Fruit fly (Drosophila melanogaster) whole organism, embryonic: ENCODE results near the gene AP-1mu.

Experiments
- Antp ChIP-seq: fragments of 200-800 bp; sonication (Bioruptor generic); optimal IDR thresholded peaks from 3 replicates; lab custom pipeline; 2016; ENCODE audit warnings: missing biosample characterization, missing genetic modification characterization
- Atf3 ChIP-seq: fragments of 200-800 bp; sonication (Bioruptor generic); optimal IDR thresholded peaks from 3 replicates; lab custom pipeline; 2016; ENCODE audit warnings: missing biosample characterization, missing genetic modification characterization
- Atf6 ChIP-seq: fragments of 200-800 bp; sonication (Bioruptor generic); IDR thresholded peaks from 2 replicates; pipeline ENCODE4 v1.3.6; 2022; ENCODE audit warnings: missing biosample characterization, missing genetic modification characterization
- BEAF-32 ChIP-seq: fragments of 200-800 bp; sonication (Bioruptor generic); optimal IDR thresholded peaks from 3 replicates; lab custom pipeline; 2017; ENCODE audit warnings: missing biosample characterization, missing genetic modification characterization, mild to moderate bottlenecking, moderate library complexity, missing genetic modification reagents
- CG10462 ChIP-seq: fragments of 200-800 bp; sonication (Bioruptor generic); optimal IDR thresholded peaks from 2 replicates; lab custom pipeline; 2016; ENCODE audit warnings: missing biosample characterization, missing genetic modification characterization
- CG10654 ChIP-seq: fragments of 200-800 bp; sonication (Bioruptor generic); optimal IDR thresholded peaks from 2 replicates; lab custom pipeline; 2016; ENCODE audit warnings: missing biosample characterization, missing genetic modification characterization
- CG11695 ChIP-seq: fragments of 200-800 bp; sonication (Bioruptor generic); IDR thresholded peaks from 3 replicates; pipeline ENCODE4 v1.3.6; 2022; ENCODE audit warnings: missing biosample characterization, missing genetic modification characterization
- CG12236 ChIP-seq: fragments of 200-800 bp; sonication (Bioruptor generic); optimal IDR thresholded peaks from 2 replicates; lab custom pipeline; 2016; ENCODE audit warnings: missing biosample characterization, missing genetic modification characterization
- CG12744 ChIP-seq: fragments of 200-800 bp; sonication (Bioruptor generic); optimal IDR thresholded peaks from 2 replicates; lab custom pipeline; 2016; ENCODE audit warnings: missing biosample characterization, missing genetic modification characterization
- CG13424 ChIP-seq: fragments of 200-800 bp; sonication (Bioruptor generic); optimal IDR thresholded peaks from 2 replicates; lab custom pipeline; 2019; ENCODE audit warnings: missing biosample characterization, mild to moderate bottlenecking, missing genetic modification characterization, moderate library complexity
- CG14860 ChIP-seq: fragments of 200-800 bp; sonication (Bioruptor generic); IDR thresholded peaks from 3 replicates; pipeline ENCODE4 v1.3.6; 2022; ENCODE audit warnings: missing biosample characterization, missing genetic modification characterization; ENCODE audit not compliant: partially characterized antibody
- CG17328 ChIP-seq: fragments of 200-800 bp; sonication (Bioruptor generic); IDR thresholded peaks from 2 replicates; pipeline ENCODE4 v1.3.6; 2022; ENCODE audit warnings: missing biosample characterization, missing genetic modification characterization
- CG17802 ChIP-seq: fragments of 200-800 bp; sonication (Bioruptor generic); optimal IDR thresholded peaks from 2 replicates; lab custom pipeline; 2018; ENCODE audit warnings: missing biosample characterization, mild to moderate bottlenecking, missing genetic modification characterization, moderate library complexity
- CG17912 ChIP-seq: fragments of 200-800 bp; sonication (Bioruptor generic); optimal IDR thresholded peaks from 2 replicates; lab custom pipeline; 2018; ENCODE audit warnings: missing biosample characterization, mild to moderate bottlenecking, missing genetic modification characterization
- CG18619 ChIP-seq: fragments of 200-800 bp; sonication (Bioruptor generic); optimal IDR thresholded peaks from 3 replicates; lab custom pipeline; 2017; ENCODE audit warnings: missing biosample characterization, mild to moderate bottlenecking, missing genetic modification characterization
- CG2116 ChIP-seq: fragments of 200-800 bp; sonication (Bioruptor generic); optimal IDR thresholded peaks from 3 replicates; lab custom pipeline; 2018; ENCODE audit warnings: missing biosample characterization, mild to moderate bottlenecking, missing genetic modification characterization
- CG2889 ChIP-seq: fragments of 200-800 bp; sonication (Bioruptor generic); IDR thresholded peaks from 3 replicates; pipeline ENCODE4 v1.3.6; 2022; ENCODE audit warnings: missing biosample characterization, missing genetic modification characterization
- CG4282 ChIP-seq: fragments of 200-800 bp; sonication (Bioruptor generic); optimal IDR thresholded peaks from 2 replicates; lab custom pipeline; 2016; ENCODE audit warnings: missing biosample characterization, missing genetic modification characterization
- CG4404 ChIP-seq: fragments of 200-800 bp; sonication (Bioruptor generic); IDR thresholded peaks from 2 replicates; pipeline ENCODE4 v1.3.6; 2022; ENCODE audit warnings: missing biosample characterization, missing genetic modification characterization
- CG5953 ChIP-seq: fragments of 200-800 bp; sonication (Bioruptor generic); IDR thresholded peaks from 2 replicates; pipeline ENCODE4 v1.3.6; 2022; ENCODE audit warnings: missing biosample characterization, missing genetic modification characterization
- CG6654 ChIP-seq: fragments of 200-800 bp; sonication (Bioruptor generic); optimal IDR thresholded peaks from 2 replicates; lab custom pipeline; 2017; ENCODE audit warnings: missing biosample characterization, mild to moderate bottlenecking, missing genetic modification characterization
- CG6689 ChIP-seq: fragments of 200-800 bp; sonication (Bioruptor generic); IDR thresholded peaks from 2 replicates; pipeline ENCODE4 v1.3.6; 2022; ENCODE audit warnings: missing biosample characterization, missing genetic modification characterization
- CG7786 ChIP-seq: fragments of 200-800 bp; sonication (Bioruptor generic); optimal IDR thresholded peaks from 2 replicates; lab custom pipeline; 2016; ENCODE audit warnings: missing biosample characterization, missing genetic modification characterization
- CG7928 ChIP-seq: fragments of 200-800 bp; sonication (Bioruptor generic); optimal IDR thresholded peaks from 2 replicates; lab custom pipeline; 2017; ENCODE audit warnings: missing biosample characterization, mild to moderate bottlenecking, missing genetic modification characterization
- CG9817 ChIP-seq: fragments of 200-800 bp; sonication (Bioruptor generic); optimal IDR thresholded peaks from 2 replicates; lab custom pipeline; 2018; ENCODE audit warnings: missing biosample characterization, mild to moderate bottlenecking, missing genetic modification characterization, moderate library complexity
- CG9876 ChIP-seq: fragments of 200-800 bp; sonication (Bioruptor generic); optimal IDR thresholded peaks from 2 replicates; lab custom pipeline; 2016; ENCODE audit warnings: missing biosample characterization, missing genetic modification characterization
- ERR ChIP-seq: fragments of 200-800 bp; sonication (Bioruptor generic); optimal IDR thresholded peaks from 2 replicates; lab custom pipeline; 2016; ENCODE audit warnings: missing biosample characterization, missing genetic modification characterization
- Ets65A ChIP-seq: fragments of 200-800 bp; sonication (Bioruptor generic); peaks from one replicate; lab custom pipeline; 2016; ENCODE audit warnings: missing biosample characterization, missing genetic modification characterization
- HLHmδ ChIP-seq: fragments of 200-800 bp; sonication (Bioruptor generic); optimal IDR thresholded peaks from 2 replicates; lab custom pipeline; 2018; ENCODE audit warnings: missing biosample characterization, mild to moderate bottlenecking, missing genetic modification characterization, moderate library complexity
- HmgZ ChIP-seq: fragments of 200-800 bp; sonication (Bioruptor generic); optimal IDR thresholded peaks from 2 replicates; lab custom pipeline; 2018; ENCODE audit warnings: missing biosample characterization, mild to moderate bottlenecking, missing genetic modification characterization
- Hr51 ChIP-seq, 2 experiments: fragments of 200-800 bp; sonication (Bioruptor generic); optimal IDR thresholded peaks; 2 replicates in 1 of 2; 3 replicates in 1 of 2; lab custom pipeline; 2016 to 2018; ENCODE audit warnings: missing biosample characterization in 2 of 2, missing genetic modification characterization in 2 of 2, mild to moderate bottlenecking in 1 of 2, moderate library complexity in 1 of 2
- Jarid2 ChIP-seq: fragments of 200-800 bp; sonication (Bioruptor generic); optimal IDR thresholded peaks from 3 replicates; lab custom pipeline; 2017; ENCODE audit warnings: mild to moderate bottlenecking, missing biosample characterization, missing genetic modification reagents, missing genetic modification characterization
- PHDP ChIP-seq: fragments of 200-800 bp; sonication (Bioruptor generic); optimal IDR thresholded peaks from 3 replicates; lab custom pipeline; 2018; ENCODE audit warnings: missing biosample characterization, mild to moderate bottlenecking, missing genetic modification characterization, moderate library complexity
- Taf1 ChIP-seq: fragments of 200-800 bp; sonication (Bioruptor generic); IDR thresholded peaks from 2 replicates; pipeline ENCODE4 v1.3.6; 2022; ENCODE audit warnings: missing biosample characterization, missing genetic modification characterization
- ac ChIP-seq: fragments of 200-800 bp; sonication (Bioruptor generic); optimal IDR thresholded peaks from 3 replicates; lab custom pipeline; 2017; ENCODE audit warnings: missing biosample characterization, mild to moderate bottlenecking, missing genetic modification characterization
- ara ChIP-seq: fragments of 200-800 bp; sonication (Bioruptor generic); IDR thresholded peaks from 2 replicates; pipeline ENCODE4 v1.3.6; 2022; ENCODE audit warnings: missing biosample characterization, missing genetic modification characterization
- en ChIP-seq: fragments of 200-800 bp; sonication (Bioruptor generic); optimal IDR thresholded peaks from 2 replicates; lab custom pipeline; 2016; ENCODE audit warnings: missing biosample characterization, missing genetic modification characterization
- ewg ChIP-seq: fragments of 200-800 bp; sonication (Bioruptor generic); optimal IDR thresholded peaks from 3 replicates; lab custom pipeline; 2017; ENCODE audit warnings: mild to moderate bottlenecking, missing biosample characterization, missing genetic modification reagents, missing genetic modification characterization
- her ChIP-seq: fragments of 200-800 bp; sonication (Bioruptor generic); optimal IDR thresholded peaks from 2 replicates; lab custom pipeline; 2016; ENCODE audit warnings: missing biosample characterization, missing genetic modification characterization
- ind ChIP-seq: fragments of 200-800 bp; sonication (Bioruptor generic); optimal IDR thresholded peaks from 3 replicates; lab custom pipeline; 2016; ENCODE audit warnings: missing biosample characterization, missing genetic modification characterization
- insv ChIP-seq, 2 experiments: fragments of 200-800 bp; sonication (Bioruptor generic); optimal IDR thresholded peaks; 3 replicates each; lab custom pipeline; 2016 to 2018; ENCODE audit warnings: missing biosample characterization in 2 of 2, missing genetic modification characterization in 2 of 2
- lmd ChIP-seq: fragments of 200-800 bp; sonication (Bioruptor generic); IDR thresholded peaks from 2 replicates; pipeline ENCODE4 v1.3.6; 2022; ENCODE audit warnings: missing biosample characterization, missing genetic modification characterization
- maf-S ChIP-seq: fragments of 200-800 bp; sonication (Bioruptor generic); optimal IDR thresholded peaks from 2 replicates; lab custom pipeline; 2016; ENCODE audit warnings: missing biosample characterization, missing genetic modification characterization
- mam ChIP-seq: fragments of 200-800 bp; sonication (Bioruptor generic); optimal IDR thresholded peaks from 3 replicates; lab custom pipeline; 2016; ENCODE audit warnings: missing biosample characterization, missing genetic modification characterization
- pros ChIP-seq: fragments of 200-800 bp; sonication (Bioruptor generic); optimal IDR thresholded peaks from 3 replicates; lab custom pipeline; 2019; ENCODE audit warnings: missing biosample characterization, mild to moderate bottlenecking, missing genetic modification characterization, moderate library complexity
- rib ChIP-seq: fragments of 200-800 bp; sonication (Bioruptor generic); IDR thresholded peaks from 2 replicates; pipeline ENCODE4 v1.3.6; 2022; ENCODE audit warnings: missing biosample characterization, missing genetic modification characterization
- ro ChIP-seq: fragments of 200-800 bp; sonication (Bioruptor generic); IDR thresholded peaks from 2 replicates; pipeline ENCODE4 v1.3.6; 2022; ENCODE audit warnings: missing biosample characterization, missing genetic modification characterization
- run ChIP-seq: fragments of 200-800 bp; sonication (Bioruptor generic); optimal IDR thresholded peaks from 3 replicates; lab custom pipeline; 2018; ENCODE audit warnings: missing biosample characterization, mild to moderate bottlenecking, missing genetic modification characterization
- scrt ChIP-seq: fragments of 200-800 bp; sonication (Bioruptor generic); optimal IDR thresholded peaks from 2 replicates; lab custom pipeline; 2018; ENCODE audit warnings: missing biosample characterization, mild to moderate bottlenecking, missing genetic modification characterization, moderate library complexity
- sd ChIP-seq: fragments of 200-800 bp; sonication (Bioruptor generic); optimal IDR thresholded peaks from 3 replicates; lab custom pipeline; 2018; ENCODE audit warnings: missing biosample characterization, mild to moderate bottlenecking, missing genetic modification characterization, moderate library complexity
- sima ChIP-seq: fragments of 200-800 bp; sonication (Bioruptor generic); optimal IDR thresholded peaks from 2 replicates; lab custom pipeline; 2016; ENCODE audit warnings: missing biosample characterization, missing genetic modification characterization
- sqz ChIP-seq: fragments of 200-800 bp; sonication (Bioruptor generic); optimal IDR thresholded peaks from 3 replicates; lab custom pipeline; 2018; ENCODE audit warnings: missing biosample characterization, mild to moderate bottlenecking, missing genetic modification characterization

The AP-1mu gene

dm6 chr3R:9513052-9513420 is 46.3 kb downstream of the AP-1mu start, which contains the start of the genes Ras85D and Rlb1 (continued):
- TF ChIP-seq mam (GFP tag; lab: Kevin White, UChicago): peak; percentile 89
- peak; percentile 58 for TF ChIP-seq CG10654 (GFP tag; lab: Kevin White, UChicago)
- peak; percentile 47 for TF ChIP-seq CG7928 (GFP tag; lab: Kevin White, UChicago)
- TF ChIP-seq HLHmδ (GFP tag; lab: Kevin White, UChicago): no peak
- peak; percentile 23 for TF ChIP-seq CG12744
- peak; percentile 76 for TF ChIP-seq her (GFP tag; lab: Kevin White, UChicago)
- TF ChIP-seq CG6654 (GFP tag; lab: Kevin White, UChicago): no peak
- TF ChIP-seq CG18619 (GFP tag; lab: Kevin White, UChicago): peak; percentile 47
- no peak for TF ChIP-seq CG11695 (GFP tag; lab: Robert Waterston, UW)
- TF ChIP-seq ac (GFP tag; lab: Kevin White, UChicago): no peak
- TF ChIP-seq Atf6 (GFP tag; lab: Robert Waterston, UW): no peak
- TF ChIP-seq pros: no peak
- peak in 1 of 2 experiments; percentile 88 for TF ChIP-seq Hr51 (GFP tag; optimal IDR thresholded peaks at IDR 0.05; lab: Kevin White, UChicago)
- TF ChIP-seq ro (GFP tag; lab: Robert Waterston, UW): no peak
- peak; percentile 18 for TF ChIP-seq en
- TF ChIP-seq CG2116 (GFP tag; lab: Kevin White, UChicago): peak; percentile 87
- no peak for TF ChIP-seq sqz (GFP tag; lab: Kevin White, UChicago)
- no peak for TF ChIP-seq rib (GFP tag; lab: Robert Waterston, UW)
- TF ChIP-seq sd (tag; lab: Kevin White, UChicago): peak; percentile 52
- no peak for TF ChIP-seq CG2889 (GFP tag; lab: Robert Waterston, UW)
- peak; percentile 83 for TF ChIP-seq ind (GFP tag; lab: Kevin White, UChicago)
- TF ChIP-seq CG17328 (GFP tag; lab: Robert Waterston, UW): no peak
- TF ChIP-seq lmd: no peak
- peak; percentile 98 for TF ChIP-seq BEAF-32 (GFP tag; lab: Kevin White, UChicago)
- peak; percentile 86 for TF ChIP-seq HmgZ
- no peak for TF ChIP-seq Taf1 (GFP tag; lab: Robert Waterston, UW)
- peak; percentile 28 for TF ChIP-seq CG17802 (tag; lab: Kevin White, UChicago)
- peak; percentile 60 for TF ChIP-seq CG17912 (GFP tag; lab: Kevin White, UChicago)
- TF ChIP-seq ara (GFP tag; lab: Robert Waterston, UW): no peak
- no peak for TF ChIP-seq Jarid2 (GFP tag; lab: Kevin White, UChicago)
- TF ChIP-seq CG7786 (GFP tag; lab: Kevin White, UChicago): peak; percentile 76
- TF ChIP-seq CG12236 (GFP tag; lab: Kevin White, UChicago): peak; percentile 50
- TF ChIP-seq ERR: peak; percentile 69
- peak; percentile 60 for TF ChIP-seq Atf3
- TF ChIP-seq CG10462: peak; percentile 47
- peak; percentile 56 for TF ChIP-seq PHDP (tag; lab: Kevin White, UChicago)
- TF ChIP-seq CG4282 (GFP tag; lab: Kevin White, UChicago): peak; percentile 68
- TF ChIP-seq scrt (GFP tag; lab: Kevin White, UChicago): no peak
- TF ChIP-seq sima (GFP tag; lab: Kevin White, UChicago): no peak
- TF ChIP-seq Antp: peak; percentile 87
- peak in 1 of 2 experiments; percentile 62 for TF ChIP-seq insv (GFP tag; optimal IDR thresholded peaks at IDR 0.05; lab: Kevin White, UChicago)
- peak; percentile 89 for TF ChIP-seq CG9817 (tag; lab: Kevin White, UChicago)
- TF ChIP-seq CG13424 (tag; lab: Kevin White, UChicago): peak; percentile 82
- no peak for TF ChIP-seq CG5953 (GFP tag; lab: Robert Waterston, UW)
- peak; percentile 67 for TF ChIP-seq maf-S (GFP tag; lab: Kevin White, UChicago)
- no peak for TF ChIP-seq CG14860 (GFP tag; lab: Robert Waterston, UW)
- TF ChIP-seq CG4404 (GFP tag; lab: Robert Waterston, UW): no peak
- peak; percentile 79 for TF ChIP-seq CG9876
- TF ChIP-seq CG6689 (GFP tag; lab: Robert Waterston, UW): no peak
- TF ChIP-seq Ets65A (GFP tag; lab: Kevin White, UChicago): peak; percentile 99
- peak; percentile 53 for TF ChIP-seq ewg
- TF ChIP-seq run (tag; lab: Kevin White, UChicago): no peak
